Worm (Caenorhabditis elegans): ENCODE data around the gene F42A9.8.

DNA sequence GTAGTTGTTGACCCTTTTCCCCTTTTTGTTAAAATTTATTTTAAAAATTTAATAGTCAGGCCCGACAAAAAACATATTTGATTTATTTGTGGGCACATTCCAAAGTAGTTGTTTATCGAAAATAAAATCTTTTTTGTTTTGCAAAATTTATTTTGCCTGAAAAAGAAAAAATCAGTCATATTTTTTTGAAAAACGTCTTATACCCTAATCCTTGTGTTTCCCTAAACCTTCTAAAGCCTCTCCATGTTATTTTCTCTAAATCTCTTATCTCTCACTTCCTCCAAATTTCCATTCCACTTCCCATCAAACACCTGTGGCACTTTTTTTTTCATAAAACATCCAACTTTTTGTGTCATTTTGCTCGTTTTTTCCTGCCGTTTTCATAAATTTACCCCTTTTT lies 10.4 kb downstream of the F42A9.8 start:
- no peak for TF ChIP-seq mes-4 (tag; optimal IDR thresholded peaks at IDR 0.05)
- TF ChIP-seq nfya-1 (tag; optimal IDR thresholded peaks at IDR 0.05; ENCODE audit: borderline replicate concordance, insufficient read depth), result no peak
- TF ChIP-seq pha-4 (tag; optimal IDR thresholded peaks at IDR 0.05), result no peak
- TF ChIP-seq K12H6.12 (tag; optimal IDR thresholded peaks at IDR 0.05), result no peak
- TF ChIP-seq cebp-1 (GFP tag; IDR thresholded peaks at IDR 0.05), result no peak
- no peak for TF ChIP-seq cebp-1 (tag; optimal IDR thresholded peaks at IDR 0.05)
- no peak for TF ChIP-seq lin-35 (GFP tag; optimal IDR thresholded peaks at IDR 0.05)
- no peak for TF ChIP-seq K11D2.4 (GFP tag; IDR thresholded peaks at IDR 0.05)
- no peak for TF ChIP-seq F37B4.10 (GFP tag; IDR thresholded peaks at IDR 0.05)
- TF ChIP-seq atf-7 (tag; optimal IDR thresholded peaks at IDR 0.05), result no peak
- TF ChIP-seq akir-1 (GFP tag; optimal IDR thresholded peaks at IDR 0.05), result no peak
- TF ChIP-seq unc-62 (GFP tag; optimal IDR thresholded peaks at IDR 0.05), result no peak
- TF ChIP-seq F10E7.11 (tag; optimal IDR thresholded peaks at IDR 0.05), result no peak
- TF ChIP-seq unc-130 (GFP tag; optimal IDR thresholded peaks at IDR 0.05), result no peak
